Fruit fly (Drosophila melanogaster) whole organism, pupa: Measurements from ENCODE around the gene CG13082.
A peak's percentile ranks its signal among the peaks of the same experiment; 100 is the strongest.

Source experiments
- CG10348 ChIP-seq: fragments of 200-800 bp; sonication (Bioruptor generic); IDR thresholded peaks from 2 replicates; pipeline ENCODE4 v1.3.6; 2022; ENCODE audit warnings: missing biosample characterization, missing genetic modification characterization
- CG13204 ChIP-seq: fragments of 200-800 bp; sonication (Bioruptor generic); optimal IDR thresholded peaks from 2 replicates; lab custom pipeline; 2018; ENCODE audit warnings: missing biosample characterization, mild to moderate bottlenecking, missing genetic modification characterization, moderate library complexity
- CG34367 ChIP-seq: fragments of 200-800 bp; sonication (Bioruptor generic); optimal IDR thresholded peaks from 2 replicates; lab custom pipeline; 2018; ENCODE audit warnings: missing biosample characterization, mild to moderate bottlenecking, missing genetic modification characterization
- D1 ChIP-seq: fragments of 200-800 bp; sonication (Bioruptor generic); optimal IDR thresholded peaks from 2 replicates; lab custom pipeline; 2018; ENCODE audit warnings: missing biosample characterization, mild to moderate bottlenecking, missing genetic modification characterization, moderate library complexity
- fd96Ca ChIP-seq: fragments of 200-800 bp; sonication (Bioruptor generic); IDR thresholded peaks from 3 replicates; pipeline ENCODE4 v1.3.6; 2022; ENCODE audit warnings: missing biosample characterization, missing genetic modification characterization
- gl ChIP-seq: fragments of 200-800 bp; sonication (Bioruptor generic); optimal IDR thresholded peaks from 2 replicates; lab custom pipeline; 2018; ENCODE audit warnings: missing biosample characterization, mild to moderate bottlenecking, missing genetic modification characterization

DNA sequence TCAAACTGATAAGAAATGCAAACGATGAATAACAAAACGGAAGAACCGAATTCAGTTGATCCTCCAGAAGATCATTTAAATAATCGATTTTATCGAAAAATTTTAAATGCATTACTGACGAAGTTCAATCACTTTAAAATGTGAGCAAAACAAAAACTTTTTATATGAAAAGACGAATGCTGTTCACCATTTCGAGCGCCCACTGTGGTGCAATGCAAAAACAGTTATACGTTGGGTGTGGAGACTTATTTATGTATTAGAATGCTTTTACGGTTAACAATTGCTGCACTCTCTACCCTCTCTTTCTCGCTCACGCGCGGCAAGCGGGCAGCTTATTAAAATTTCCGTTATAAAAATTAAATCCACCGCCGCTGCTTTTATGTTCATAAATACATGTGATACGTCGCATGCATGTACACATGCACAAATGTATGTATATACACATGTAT, 32.6 kb downstream of the CG13082 start:
- TF ChIP-seq fd96Ca (GFP tag; lab: Robert Waterston, UW) (0 out of 3 replicates have a peak, but pooled peaks have one; percentile 43), CG10348 (no peak), CG34367 (tag; lab: Kevin White, UChicago) (no peak), CG13204 (GFP tag; lab: Kevin White, UChicago) (no peak), gl (no peak), D1 (tag; lab: Kevin White, UChicago) (no peak)
